Worm (Caenorhabditis elegans) whole organism, young adult: Measurements from ENCODE around the gene cutl-11.

Source experiments
- B0035.1 ChIP-seq: sonication (generic microtip); optimal IDR thresholded peaks from 2 replicates; lab custom pipeline; 2016; ENCODE audit warnings: missing genetic modification characterization, mild to moderate bottlenecking, missing compliant biosample characterization, missing genotype, missing genetic modification reagents
- D2030.7 ChIP-seq: fragments of 200-800 bp; sonication (Bioruptor generic); IDR thresholded peaks from 2 replicates; pipeline ENCODE4 v1.3.6; 2022; ENCODE audit warnings: missing genetic modification reagents, missing genetic modification characterization, missing compliant biosample characterization
- F22D6.2 ChIP-seq: sonication (generic microtip); optimal IDR thresholded peaks from 2 replicates; lab custom pipeline; 2016; ENCODE audit warnings: mild to moderate bottlenecking, missing genetic modification characterization, missing compliant biosample characterization
- F23B12.7 ChIP-seq: sonication (generic microtip); optimal IDR thresholded peaks from 2 replicates; lab custom pipeline; 2017; ENCODE audit warnings: missing genetic modification characterization, mild to moderate bottlenecking, missing compliant biosample characterization, antibody characterized with exemption, moderate library complexity; ENCODE audit not compliant: insufficient read depth
- F33H1.4 ChIP-seq: fragments of 200-800 bp; sonication (Bioruptor generic); IDR thresholded peaks from 2 replicates; pipeline ENCODE4 v1.3.6; 2022; ENCODE audit warnings: missing genetic modification reagents, missing genetic modification characterization, missing compliant biosample characterization
- F39B2.1 ChIP-seq: fragments of 200-800 bp; sonication (Bioruptor generic); IDR thresholded peaks from 2 replicates; pipeline ENCODE4 v1.3.6; 2022; ENCODE audit warnings: missing genetic modification reagents, missing genetic modification characterization, missing compliant biosample characterization
- F49E8.2 ChIP-seq: sonication (generic microtip); optimal IDR thresholded peaks from 3 replicates; lab custom pipeline; 2017; ENCODE audit warnings: missing genetic modification characterization, mild to moderate bottlenecking, missing compliant biosample characterization, antibody characterized with exemption, moderate library complexity; ENCODE audit not compliant: insufficient read depth
- F52B5.7 ChIP-seq: sonication (generic microtip); optimal IDR thresholded peaks from 2 replicates; lab custom pipeline; 2016; ENCODE audit warnings: mild to moderate bottlenecking, missing genetic modification characterization, missing compliant biosample characterization
- F55B11.4 ChIP-seq: sonication (generic microtip); optimal IDR thresholded peaks from 2 replicates; lab custom pipeline; 2016; ENCODE audit warnings: missing compliant biosample characterization, missing genetic modification characterization, borderline replicate concordance; ENCODE audit not compliant: insufficient read depth
- F57A8.1 ChIP-seq: fragments of 200-800 bp; sonication (Bioruptor generic); optimal IDR thresholded peaks from 2 replicates; lab custom pipeline; 2018; ENCODE audit warnings: mild to moderate bottlenecking, missing genetic modification characterization, moderate library complexity, missing compliant biosample characterization
- F57C9.4 ChIP-seq: sonication (generic microtip); optimal IDR thresholded peaks from 2 replicates; lab custom pipeline; 2017; ENCODE audit warnings: mild to moderate bottlenecking, missing genetic modification characterization, missing compliant biosample characterization
- Y53G8AR.9 ChIP-seq: fragments of 200-800 bp; sonication (Bioruptor generic); conservative IDR thresholded peaks from 2 replicates; pipeline ENCODE4 v1.3.6; 2022; ENCODE audit warnings: missing genetic modification reagents, missing genetic modification characterization, missing compliant biosample characterization
- Y95B8A.8 ChIP-seq: fragments of 200-800 bp; sonication (Bioruptor generic); IDR thresholded peaks from 2 replicates; pipeline ENCODE4 v1.3.6; 2022; ENCODE audit warnings: missing genetic modification reagents, missing genetic modification characterization, missing compliant biosample characterization
- akir-1 ChIP-seq: fragments of 200-800 bp; sonication (Bioruptor generic); optimal IDR thresholded peaks from 2 replicates; lab custom pipeline; 2018; ENCODE audit warnings: mild to moderate bottlenecking, missing genetic modification characterization, moderate library complexity, missing compliant biosample characterization
- atf-7 ChIP-seq: sonication (generic microtip); optimal IDR thresholded peaks from 2 replicates; lab custom pipeline; 2017; ENCODE audit warnings: mild to moderate bottlenecking, missing genetic modification characterization, missing compliant biosample characterization
- attf-5 ChIP-seq: fragments of 200-800 bp; sonication (Bioruptor generic); optimal IDR thresholded peaks from 2 replicates; lab custom pipeline; 2018; ENCODE audit warnings: mild to moderate bottlenecking, missing genetic modification characterization, missing compliant biosample characterization
- bed-1 ChIP-seq: fragments of 200-800 bp; sonication (Bioruptor generic); IDR thresholded peaks from 2 replicates; pipeline ENCODE4 v1.3.6; 2022; ENCODE audit warnings: missing genetic modification reagents, missing genetic modification characterization, missing compliant biosample characterization
- ceh-100 ChIP-seq: fragments of 200-800 bp; sonication (Bioruptor generic); IDR thresholded peaks from 2 replicates; pipeline ENCODE4 v1.3.6; 2022; ENCODE audit warnings: missing genetic modification reagents, missing genetic modification characterization, missing compliant biosample characterization
- dpl-1 ChIP-seq: fragments of 150-350 bp; optimal IDR thresholded peaks from 2 replicates; lab custom pipeline; 2014; ENCODE audit warnings: missing biosample characterization, missing genetic modification reagents, missing genetic modification characterization
- egl-18 ChIP-seq: fragments of 200-800 bp; sonication (Bioruptor generic); IDR thresholded peaks from 2 replicates; pipeline ENCODE4 v1.3.6; 2022; ENCODE audit warnings: missing genetic modification reagents, missing genetic modification characterization, missing compliant biosample characterization
- egl-44 ChIP-seq: fragments of 200-800 bp; sonication (Bioruptor generic); IDR thresholded peaks from 2 replicates; pipeline ENCODE4 v1.3.6; 2022; ENCODE audit warnings: missing genetic modification reagents, missing genetic modification characterization, missing compliant biosample characterization
- egrh-3 ChIP-seq: fragments of 200-800 bp; sonication (Bioruptor generic); IDR thresholded peaks from 2 replicates; pipeline ENCODE4 v1.3.6; 2022; ENCODE audit warnings: missing genetic modification reagents, missing genetic modification characterization, missing compliant biosample characterization
- fkh-3 ChIP-seq: sonication (generic microtip); optimal IDR thresholded peaks from 2 replicates; lab custom pipeline; 2016; ENCODE audit warnings: mild to moderate bottlenecking, missing genetic modification characterization, missing compliant biosample characterization
- hrde-1 ChIP-seq: sonication (generic microtip); optimal IDR thresholded peaks from 2 replicates; lab custom pipeline; 2016; ENCODE audit warnings: missing genetic modification characterization, mild to moderate bottlenecking, missing compliant biosample characterization, moderate library complexity, missing genotype, missing genetic modification reagents, borderline replicate concordance
- let-607 ChIP-seq, 2 experiments: fragments of 200-800 bp in 1 of 2; sonication (Bioruptor generic) in 1 of 2; sonication (generic microtip) in 1 of 2; optimal IDR thresholded peaks; 2 replicates each; lab custom pipeline; 2016 to 2018; ENCODE audit warnings: mild to moderate bottlenecking in 2 of 2, missing compliant biosample characterization in 2 of 2, missing genetic modification characterization in 2 of 2, moderate library complexity in 2 of 2, missing genotype in 1 of 2
- lin-26 ChIP-seq: fragments of 200-800 bp; sonication (Bioruptor generic); IDR thresholded peaks from 2 replicates; pipeline ENCODE4 v1.3.6; 2022; ENCODE audit warnings: missing genetic modification reagents, missing genetic modification characterization, missing compliant biosample characterization
- lsy-27 ChIP-seq: sonication (generic microtip); optimal IDR thresholded peaks from 2 replicates; lab custom pipeline; 2017; ENCODE audit warnings: missing genetic modification characterization, mild to moderate bottlenecking, missing compliant biosample characterization, antibody characterized with exemption, missing genotype, borderline replicate concordance; ENCODE audit not compliant: insufficient read depth
- madf-6 ChIP-seq: fragments of 200-800 bp; sonication (Bioruptor generic); IDR thresholded peaks from 2 replicates; pipeline ENCODE4 v1.3.6; 2022; ENCODE audit warnings: missing genetic modification reagents, missing genetic modification characterization, missing compliant biosample characterization
- mxl-1 ChIP-seq: sonication (generic microtip); optimal IDR thresholded peaks from 2 replicates; lab custom pipeline; 2016; ENCODE audit warnings: missing genetic modification characterization, missing compliant biosample characterization
- nfyb-1 ChIP-seq: fragments of 200-800 bp; sonication (Bioruptor generic); IDR thresholded peaks from 2 replicates; pipeline ENCODE4 v1.3.6; 2022; ENCODE audit warnings: missing genetic modification reagents, missing genetic modification characterization, missing compliant biosample characterization
- nhr-120 ChIP-seq: fragments of 200-800 bp; sonication (Bioruptor generic); IDR thresholded peaks from 2 replicates; pipeline ENCODE4 v1.3.6; 2022; ENCODE audit warnings: missing genetic modification characterization, missing compliant biosample characterization
- pha-4 ChIP-seq: fragments of 150-350 bp; sonication (generic microtip); optimal IDR thresholded peaks from 2 replicates; lab custom pipeline; 2014; ENCODE audit warnings: missing biosample characterization, missing genetic modification reagents, missing genetic modification characterization
- rec-8 ChIP-seq, 2 experiments: sonication (generic microtip); optimal IDR thresholded peaks; 2 replicates each; lab custom pipeline; 2016; ENCODE audit warnings: mild to moderate bottlenecking in 2 of 2, missing genetic modification characterization in 2 of 2, missing genetic modification reagents in 2 of 2, missing genotype in 2 of 2, missing biosample characterization in 1 of 2, missing compliant biosample characterization in 1 of 2, moderate library complexity in 1 of 2
- snpc-1.3 ChIP-seq: sonication (generic microtip); optimal IDR thresholded peaks from 2 replicates; lab custom pipeline; 2017; ENCODE audit warnings: missing genetic modification characterization, mild to moderate bottlenecking, missing compliant biosample characterization, antibody characterized with exemption, moderate library complexity, missing genotype, missing genetic modification reagents; ENCODE audit not compliant: insufficient read depth
- sptf-2 ChIP-seq: fragments of 200-800 bp; sonication (Bioruptor generic); optimal IDR thresholded peaks from 2 replicates; lab custom pipeline; 2018; ENCODE audit warnings: mild to moderate bottlenecking, missing genetic modification characterization, missing compliant biosample characterization
- tbp1 ChIP-seq: fragments of 200-800 bp; sonication (Bioruptor generic); optimal IDR thresholded peaks from 2 replicates; lab custom pipeline; 2018; ENCODE audit warnings: mild to moderate bottlenecking, missing genetic modification characterization, missing compliant biosample characterization
- tbx-9 ChIP-seq: sonication (generic microtip); optimal IDR thresholded peaks from 2 replicates; lab custom pipeline; 2016; ENCODE audit warnings: borderline replicate concordance, missing genetic modification characterization, inconsistent platforms, missing compliant biosample characterization
- tlf-1 ChIP-seq: fragments of 200-800 bp; sonication (Bioruptor generic); optimal IDR thresholded peaks from 2 replicates; lab custom pipeline; 2018; ENCODE audit warnings: mild to moderate bottlenecking, missing genetic modification characterization, missing compliant biosample characterization
- unc-130 ChIP-seq: sonication (generic microtip); optimal IDR thresholded peaks from 2 replicates; lab custom pipeline; 2016; ENCODE audit warnings: missing genetic modification reagents, missing genetic modification characterization, missing compliant biosample characterization
- ztf-18 ChIP-seq: sonication (generic microtip); optimal IDR thresholded peaks from 2 replicates; lab custom pipeline; 2016; ENCODE audit warnings: missing genotype, mild to moderate bottlenecking, missing genetic modification characterization, missing compliant biosample characterization
- ztf-6 ChIP-seq: fragments of 200-800 bp; sonication (Bioruptor generic); IDR thresholded peaks from 2 replicates; pipeline ENCODE4 v1.3.6; 2022; ENCODE audit warnings: missing genetic modification reagents, missing genetic modification characterization, missing compliant biosample characterization

cutl-11 gene

DNA sequence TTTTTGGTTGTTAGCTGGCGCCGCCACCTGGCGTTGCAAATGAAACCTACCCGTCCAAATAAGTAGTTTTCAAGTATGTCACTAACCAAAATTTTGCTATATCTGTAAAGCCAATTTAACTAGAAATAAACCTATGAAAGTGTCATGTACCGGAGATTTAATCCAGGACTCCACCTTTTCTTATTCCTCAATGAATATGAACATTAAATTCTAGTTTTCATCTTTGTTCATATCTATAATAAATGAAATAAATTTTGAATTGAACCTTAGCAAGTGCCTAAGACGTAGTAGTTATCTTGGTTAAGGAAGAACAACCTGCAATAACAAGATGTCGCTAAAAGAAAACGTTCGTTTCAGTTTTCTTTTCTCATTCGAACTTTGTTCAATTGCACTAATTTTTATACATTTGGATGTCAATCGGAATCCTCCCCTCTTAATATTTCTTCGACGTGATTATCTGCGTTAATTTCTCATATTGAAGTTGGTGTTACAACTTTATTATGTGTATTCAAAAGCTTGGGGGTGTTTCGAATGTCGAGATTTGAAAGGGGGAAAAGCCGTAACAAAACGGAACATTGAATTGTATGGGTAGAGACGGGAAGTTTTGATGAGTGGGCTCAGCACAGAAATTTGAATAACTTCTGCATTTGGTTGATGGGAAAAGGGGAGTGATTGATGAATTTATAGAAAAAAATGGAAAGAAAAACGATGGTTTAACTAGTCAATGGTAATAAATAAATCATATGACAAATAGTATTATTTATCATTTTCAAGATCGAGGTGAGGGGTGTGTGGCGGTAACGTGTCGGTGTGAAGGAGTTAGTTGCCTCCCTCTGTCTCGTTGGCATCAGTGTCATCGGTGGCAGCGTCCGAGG, 47.2 kb downstream of the cutl-11 start (continued):
- TF ChIP-seq sptf-2 (GFP tag; lab: Kevin White, UChicago) (no peak), F49E8.2 (tag; lab: Kevin White, UChicago) (no peak), akir-1 (GFP tag; lab: Kevin White, UChicago) (no peak), egrh-3 (GFP tag; lab: Robert Waterston, UW) (no peak), F57A8.1 (GFP tag; lab: Kevin White, UChicago) (no peak), F52B5.7 (tag; lab: Kevin White, UChicago) (peak; percentile 82), egl-44 (no peak), pha-4 (tag; lab: Kevin White, UChicago) (no peak), ztf-6 (GFP tag; lab: Robert Waterston, UW) (no peak), tbp1 (GFP tag; lab: Kevin White, UChicago) (peak; percentile 51), Y95B8A.8 (peak; percentile 60; the same call in 1 of the 2 replicates), mxl-1 (no peak), let-607 (tag; optimal IDR thresholded peaks at IDR 0.05; lab: Kevin White, UChicago) (peak in 1 of 2 experiments; percentile 45), F23B12.7 (tag; lab: Kevin White, UChicago) (no peak), dpl-1 (no peak), lin-26 (GFP tag; lab: Robert Waterston, UW) (no peak), atf-7 (tag; lab: Kevin White, UChicago) (peak; percentile 69), tlf-1 (GFP tag; lab: Kevin White, UChicago) (peak; percentile 61), F39B2.1 (GFP tag; lab: Robert Waterston, UW) (no peak), B0035.1 (peak; percentile 60), tbx-9 (tag; lab: Kevin White, UChicago) (no peak), ceh-100 (GFP tag; lab: Robert Waterston, UW) (peak; percentile 8; the same call in 1 of the 2 replicates), F57C9.4 (tag; lab: Kevin White, UChicago) (no peak), D2030.7 (no peak), unc-130 (GFP tag; lab: Kevin White, UChicago) (no peak), madf-6 (no peak), attf-5 (GFP tag; lab: Kevin White, UChicago) (no peak), F55B11.4 (tag; lab: Kevin White, UChicago) (no peak), nfyb-1 (GFP tag; lab: Robert Waterston, UW) (peak; percentile 53; the same call in 1 of the 2 replicates), Y53G8AR.9 (GFP tag; lab: Robert Waterston, UW) (peak; percentile 81), snpc-1.3 (tag; lab: Kevin White, UChicago) (no peak), hrde-1 (no peak), rec-8 (tag; optimal IDR thresholded peaks at IDR 0.05; lab: Kevin White, UChicago) (no peak), nhr-120 (GFP tag; lab: Robert Waterston, UW) (no peak), egl-18 (no peak), fkh-3 (peak; percentile 67), lsy-27 (tag; lab: Kevin White, UChicago) (no peak), ztf-18 (tag; lab: Kevin White, UChicago) (peak; percentile 9), F33H1.4 (GFP tag; lab: Robert Waterston, UW) (no peak), bed-1 (GFP tag; lab: Robert Waterston, UW) (no peak), F22D6.2 (peak; percentile 8)
